Worm (Caenorhabditis elegans): ENCODE measurements around the gene lin-39.

lin-39 gene

DNA sequence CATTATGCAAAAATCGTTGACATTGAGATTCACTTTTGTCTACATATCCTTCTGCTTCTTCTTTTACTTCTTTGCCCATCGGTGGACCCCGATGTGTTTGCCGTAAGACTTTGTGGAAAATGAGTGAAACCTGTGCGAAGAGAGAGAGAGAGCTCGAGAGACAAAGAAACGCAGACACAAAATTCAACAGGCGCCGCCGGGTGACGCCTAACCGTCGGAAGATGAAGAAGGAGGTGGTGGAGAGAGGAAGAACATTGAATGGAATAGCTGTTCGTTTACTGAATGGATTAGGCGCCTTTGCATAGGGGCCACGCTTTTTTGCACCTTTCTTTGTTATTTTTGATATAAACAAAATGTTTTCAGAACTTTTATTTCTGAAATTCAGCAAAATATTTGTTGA is 29.4 kb downstream of the lin-39 start:
- TF ChIP-seq aha-1 (tag) (peak; percentile 70), set-16 (GFP tag; IDR thresholded peaks at IDR 0.05) (no peak)

DNA sequence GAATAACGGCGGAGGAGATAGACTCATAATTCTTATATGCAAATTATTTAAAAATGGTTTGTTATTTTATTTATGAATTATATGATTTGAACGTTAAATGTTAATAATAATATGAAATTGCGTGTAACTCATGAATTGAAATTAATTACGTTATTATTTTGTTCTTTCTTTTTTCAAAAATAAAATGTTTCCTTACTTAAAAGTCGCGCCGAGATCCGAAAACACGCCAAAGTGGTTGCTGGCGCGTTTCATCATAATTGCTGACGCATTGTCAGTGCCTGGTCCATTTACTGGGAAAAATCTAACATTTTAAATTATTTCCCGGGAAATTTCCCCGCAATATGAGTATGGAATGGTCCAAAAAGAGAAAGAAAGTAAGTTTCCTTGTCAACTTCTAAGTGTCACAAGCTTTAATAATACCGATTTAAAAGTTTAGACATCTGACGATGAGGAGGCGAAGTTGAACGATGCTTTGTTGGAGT is 37.0 kb downstream of the lin-39 start, which contains the start of the genes C07H6.9 and sap-140:
Gene C07H6.9, minus strand, starts transcription at position 51 of the 482 bp plus-strand sequence.
Gene sap-140, plus strand, starts transcription at position 318 of the 482 bp plus-strand sequence.
- TF ChIP-seq T26A8.4 (GFP tag; IDR thresholded peaks at IDR 0.05) (peak; percentile 61), zfp-3 (GFP tag; conservative IDR thresholded peaks at IDR 0.05) (0 out of 2 replicates have a peak, but pooled peaks have one; percentile 26), pha-4 (GFP tag; IDR thresholded peaks at IDR 0.05) (0 out of 2 replicates have a peak, but pooled peaks have one; percentile 24), pha-4 (tag; optimal IDR thresholded peaks at IDR 0.05) (no peak), mdl-1 (tag; optimal IDR thresholded peaks at IDR 0.05) (no peak), arid-1 (GFP tag; conservative IDR thresholded peaks at IDR 0.05) (0 out of 2 replicates have a peak, but pooled peaks have one; percentile 36), R02D3.7 (tag; optimal IDR thresholded peaks at IDR 0.05) (no peak), ces-1 (GFP tag; optimal IDR thresholded peaks at IDR 0.05) (peak; percentile 24), duxl-1 (tag; optimal IDR thresholded peaks at IDR 0.05; ENCODE audit: poor library complexity) (peak; percentile 58), tra-1 (GFP tag; IDR thresholded peaks at IDR 0.05) (no peak), nhr-42 (GFP tag; IDR thresholded peaks at IDR 0.05) (no peak), F37D6.2 (tag; optimal IDR thresholded peaks at IDR 0.05) (peak; percentile 56), lin-38 (GFP tag; IDR thresholded peaks at IDR 0.05) (peak; percentile 74), mes-2 (tag; optimal IDR thresholded peaks at IDR 0.05; ENCODE audit: poor library complexity, severe bottlenecking) (peak; percentile 90), ama-1 (optimal IDR thresholded peaks at IDR 0.05) (peak; percentile 22), nhr-6 (tag; optimal IDR thresholded peaks at IDR 0.05) (peak; percentile 66), dpl-1 (GFP tag; optimal IDR thresholded peaks at IDR 0.05) (peak; percentile 95), nhr-28 (tag; optimal IDR thresholded peaks at IDR 0.05) (peak; percentile 36), mep-1 (tag; optimal IDR thresholded peaks at IDR 0.05) (peak; percentile 72), dmd-6 (GFP tag; IDR thresholded peaks at IDR 0.05) (peak; percentile 53), hlh-30 (tag; optimal IDR thresholded peaks at IDR 0.05; ENCODE audit: insufficient read depth) (peak; percentile 71), rbr-2 (tag; optimal IDR thresholded peaks at IDR 0.05) (peak; percentile 59), sdz-12 (GFP tag; optimal IDR thresholded peaks at IDR 0.05) (no peak), ceh-82 (tag; optimal IDR thresholded peaks at IDR 0.05) (no peak), F26F4.8 (GFP tag; conservative IDR thresholded peaks at IDR 0.05) (no peak), spr-1 (tag; optimal IDR thresholded peaks at IDR 0.05) (peak; percentile 25), snpc-4 (tag; optimal IDR thresholded peaks at IDR 0.05) (no peak), aha-1 (tag) (peak; percentile 99), T20F7.1 (GFP tag; optimal IDR thresholded peaks at IDR 0.05) (peak; percentile 61), hlh-11 (tag; optimal IDR thresholded peaks at IDR 0.05) (peak; percentile 62), fkh-10 (GFP tag; optimal IDR thresholded peaks at IDR 0.05) (peak; percentile 15), skn-1 (tag; optimal IDR thresholded peaks at IDR 0.05) (no peak), fos-1 (tag; optimal IDR thresholded peaks at IDR 0.05) (no peak), zip-2 (tag; optimal IDR thresholded peaks at IDR 0.05) (peak; percentile 35), hmg-1.1 (GFP tag; IDR thresholded peaks at IDR 0.05) (peak; percentile 56; the same call in 1 of the 2 replicates), dve-1 (tag; optimal IDR thresholded peaks at IDR 0.05; ENCODE audit: insufficient read depth) (peak; percentile 73), F10B5.3 (tag; optimal IDR thresholded peaks at IDR 0.05) (peak; percentile 54), lin-13 (GFP tag; optimal IDR thresholded peaks at IDR 0.05) (no peak), lsy-2 (tag; optimal IDR thresholded peaks at IDR 0.05) (peak in 1 of 2 experiments; percentile 91), ztf-7 (tag; optimal IDR thresholded peaks at IDR 0.05) (peak; percentile 48), hif-1 (tag; optimal IDR thresholded peaks at IDR 0.05) (peak in 1 of 2 experiments; percentile 34), daf-16 (GFP tag; optimal IDR thresholded peaks at IDR 0.05) (peak in 1 of 2 experiments; percentile 15), daf-16 (tag; optimal IDR thresholded peaks at IDR 0.05) (peak; percentile 47), nhr-102 (tag; optimal IDR thresholded peaks at IDR 0.05) (peak; percentile 66)

Measured in whole organism, L4 larva.